Worm (Caenorhabditis elegans) whole organism, L4/young adult: Measurements from ENCODE around the gene nhr-192.

Source experiments
- W03F9.2 ChIP-seq: fragments of 150-350 bp; optimal IDR thresholded peaks from 2 replicates; lab custom pipeline; 2014; ENCODE audit warnings: missing biosample characterization, missing genetic modification characterization
- dao-5 ChIP-seq: sonication (generic microtip); optimal IDR thresholded peaks from 2 replicates; lab custom pipeline; 2016; ENCODE audit warnings: missing genotype, missing genetic modification characterization, moderate library complexity, missing compliant biosample characterization
- him-1 ChIP-seq: sonication (generic microtip); optimal IDR thresholded peaks from 2 replicates; lab custom pipeline; 2016; ENCODE audit warnings: missing genotype, missing genetic modification reagents, missing genetic modification characterization, missing compliant biosample characterization

DNA sequence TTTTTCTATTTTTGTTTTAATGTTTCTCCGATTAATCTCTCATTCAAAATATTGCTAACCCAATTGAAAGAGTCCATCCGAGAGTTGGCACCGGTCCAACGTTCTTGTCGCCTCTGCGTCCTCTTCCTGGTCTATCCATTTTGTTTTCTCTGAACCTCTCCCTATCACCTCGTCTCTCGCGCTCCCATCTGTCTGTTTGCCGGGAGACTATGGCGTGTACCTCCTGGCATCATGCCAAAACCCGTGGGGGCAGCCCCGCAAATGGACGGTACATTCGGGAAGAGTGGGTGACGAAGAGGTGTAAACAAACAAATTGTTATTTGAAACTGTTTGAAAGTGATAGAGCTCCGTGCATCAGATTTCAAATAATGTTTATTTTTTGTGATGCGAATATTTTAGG, 34.2 kb downstream of the nhr-192 start, which contains the start of gene T06E8.2:
- no peak for TF ChIP-seq W03F9.2 (tag; lab: Kevin White, UChicago)
- TF ChIP-seq dao-5 = no peak
- TF ChIP-seq him-1 (tag; lab: Kevin White, UChicago) = no peak
